Fruit fly (Drosophila melanogaster): Measurements from ENCODE around the gene CG43329.

Gene CG43329

DNA sequence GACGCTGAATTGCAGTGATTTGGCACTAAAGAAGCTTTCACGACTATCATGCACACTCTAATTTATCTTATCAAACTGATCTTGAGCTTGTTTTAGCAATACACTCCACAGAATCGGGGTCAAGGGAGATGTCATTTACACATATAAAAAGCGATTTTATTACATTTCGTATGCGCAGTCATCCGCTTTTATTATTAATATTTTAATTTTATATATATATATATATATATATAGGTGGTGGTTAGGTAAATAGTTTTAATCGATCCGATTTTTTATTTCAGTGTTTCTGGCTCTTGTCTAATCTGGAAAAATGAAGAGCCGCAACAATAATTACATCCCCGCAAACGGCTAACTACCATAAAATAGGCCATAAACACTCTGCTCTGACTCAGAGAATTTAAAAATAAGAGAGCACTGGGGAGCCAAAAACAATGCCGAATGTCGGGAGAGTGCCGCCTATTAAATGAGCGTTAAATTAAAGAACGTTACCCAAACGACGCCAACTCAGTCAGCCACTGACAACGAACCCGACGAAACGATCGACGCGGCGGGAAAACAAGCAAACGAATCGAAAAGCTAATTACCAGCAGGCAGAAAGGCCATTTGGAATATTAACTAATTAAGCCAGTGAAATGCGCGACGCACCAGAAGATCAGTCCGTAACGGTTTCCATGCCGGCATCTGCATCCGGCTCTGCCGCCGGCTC lies 33.3 kb downstream of the CG43329 start (continued):
- peak; percentile 67 for TF ChIP-seq CG6765 (GFP tag; optimal IDR thresholded peaks at IDR 0.05)
- TF ChIP-seq CG9817 (tag; optimal IDR thresholded peaks at IDR 0.05), result peak; percentile 60
- no peak for TF ChIP-seq Hr78 (GFP tag; optimal IDR thresholded peaks at IDR 0.05)
- peak; percentile 85 for TF ChIP-seq slbo (GFP tag; IDR thresholded peaks at IDR 0.05)
- peak; percentile 59; the same call in 2 of the 3 replicates for TF ChIP-seq dysf (GFP tag; IDR thresholded peaks at IDR 0.05)
- TF ChIP-seq CG17385 (GFP tag; optimal IDR thresholded peaks at IDR 0.05), result peak; percentile 52
- no peak for TF ChIP-seq Eip74EF (GFP tag; optimal IDR thresholded peaks at IDR 0.05)
- peak; percentile 81 for TF ChIP-seq CG2678 (tag; optimal IDR thresholded peaks at IDR 0.05)
- TF ChIP-seq ssp (GFP tag; IDR thresholded peaks at IDR 0.05), result 0 out of 2 replicates have a peak, but pooled peaks have one; percentile 14
- peak; percentile 56; the same call in 1 of the 2 replicates for TF ChIP-seq al (GFP tag; IDR thresholded peaks at IDR 0.05)
- peak; percentile 28 for TF ChIP-seq Blimp-1 (GFP tag; optimal IDR thresholded peaks at IDR 0.05)
- TF ChIP-seq row (GFP tag; IDR thresholded peaks at IDR 0.05), result peak; percentile 74
- TF ChIP-seq CG7556 (GFP tag; optimal IDR thresholded peaks at IDR 0.05), result peak; percentile 16
- TF ChIP-seq CG17361 (GFP tag; IDR thresholded peaks at IDR 0.05), result peak; percentile 57
- peak; percentile 24 for TF ChIP-seq zfh2 (GFP tag; optimal IDR thresholded peaks at IDR 0.05)
- peak; percentile 50; the same call in 1 of the 2 replicates for TF ChIP-seq HLH3B (GFP tag; IDR thresholded peaks at IDR 0.05)
- TF ChIP-seq Ets65A (GFP tag), result peak; percentile 46
- peak; percentile 16 for TF ChIP-seq Med (GFP tag)
- peak; percentile 33 for TF ChIP-seq salm (tag; optimal IDR thresholded peaks at IDR 0.05)
- no peak for TF ChIP-seq gcm (GFP tag; optimal IDR thresholded peaks at IDR 0.05)
- TF ChIP-seq caup (GFP tag; optimal IDR thresholded peaks at IDR 0.05; ENCODE audit: severe bottlenecking), result peak; percentile 78
- peak; percentile 27 for TF ChIP-seq CG13894 (tag; optimal IDR thresholded peaks at IDR 0.05)
- no peak for TF ChIP-seq CG33213 (GFP tag; optimal IDR thresholded peaks at IDR 0.05)
- TF ChIP-seq run (tag; optimal IDR thresholded peaks at IDR 0.05), result peak; percentile 11
- peak; percentile 77 for TF ChIP-seq grau (tag; optimal IDR thresholded peaks at IDR 0.05)
- peak; percentile 73 for TF ChIP-seq Dek (tag; optimal IDR thresholded peaks at IDR 0.05)
- TF ChIP-seq NfI (GFP tag; optimal IDR thresholded peaks at IDR 0.05), result peak; percentile 59
- TF ChIP-seq dmrt99B (tag; optimal IDR thresholded peaks at IDR 0.05), result peak; percentile 59
- no peak for TF ChIP-seq tll (GFP tag; optimal IDR thresholded peaks at IDR 0.05)
- TF ChIP-seq Scr (GFP tag; IDR thresholded peaks at IDR 0.05; ENCODE audit: partially characterized antibody), result no peak
- peak; percentile 26 to 58 for TF ChIP-seq Trl (optimal IDR thresholded peaks at IDR 0.05)
- no peak for TF ChIP-seq Trl (GFP tag; optimal IDR thresholded peaks at IDR 0.05)
- no peak for TF ChIP-seq CG11696 (GFP tag; IDR thresholded peaks at IDR 0.05)
- no peak for TF ChIP-seq Dfd (GFP tag; optimal IDR thresholded peaks at IDR 0.05)
- TF ChIP-seq CG14050 (GFP tag; IDR thresholded peaks at IDR 0.05), result 0 out of 3 replicates have a peak, but pooled peaks have one; percentile 32
- TF ChIP-seq tgo (GFP tag; IDR thresholded peaks at IDR 0.05), result peak; percentile 59; the same call in 2 of the 3 replicates
- peak; percentile 66 for TF ChIP-seq CG32532 (GFP tag; IDR thresholded peaks at IDR 0.05)
- peak; percentile 57 for TF ChIP-seq CG10366 (GFP tag; IDR thresholded peaks at IDR 0.05)
- TF ChIP-seq CG42726 (GFP tag; IDR thresholded peaks at IDR 0.05; ENCODE audit: partially characterized antibody), result no peak
- TF ChIP-seq Meics (GFP tag; optimal IDR thresholded peaks at IDR 0.05), result peak; percentile 78
- no peak for TF ChIP-seq CG10274 (GFP tag; optimal IDR thresholded peaks at IDR 0.05)
- peak; percentile 33 for TF ChIP-seq CG13775 (GFP tag; optimal IDR thresholded peaks at IDR 0.05)
- peak; percentile 37 for TF ChIP-seq phol (tag; optimal IDR thresholded peaks at IDR 0.05)
- peak; percentile 29 for TF ChIP-seq sd (tag; optimal IDR thresholded peaks at IDR 0.05)
- no peak for TF ChIP-seq odd (GFP tag; optimal IDR thresholded peaks at IDR 0.05)
- TF ChIP-seq BtbVII (GFP tag; optimal IDR thresholded peaks at IDR 0.05), result peak; percentile 61
- TF ChIP-seq ATbp (GFP tag; optimal IDR thresholded peaks at IDR 0.05), result peak; percentile 12
- no peak for TF ChIP-seq CG17568 (GFP tag; optimal IDR thresholded peaks at IDR 0.05)
